Fruit fly (Drosophila melanogaster) whole organism, embryonic: ENCODE results near the gene CG16824.

Experiments
- Adf1 ChIP-seq: fragments of 200-800 bp; sonication (Bioruptor generic); IDR thresholded peaks from 2 replicates; pipeline ENCODE4 v1.3.6; 2022; ENCODE audit warnings: missing biosample characterization, missing genetic modification characterization
- Blimp-1 ChIP-seq: fragments of 200-800 bp; sonication (Bioruptor generic); optimal IDR thresholded peaks from 3 replicates; lab custom pipeline; 2018; ENCODE audit warnings: missing biosample characterization, missing genetic modification characterization, mild to moderate bottlenecking, moderate library complexity, missing genetic modification reagents
- Bteb2 ChIP-seq: fragments of 200-800 bp; sonication (Bioruptor generic); optimal IDR thresholded peaks from 2 replicates; lab custom pipeline; 2016; ENCODE audit warnings: missing biosample characterization, missing genetic modification characterization
- CG10543 ChIP-seq: fragments of 200-800 bp; sonication (Bioruptor generic); optimal IDR thresholded peaks from 3 replicates; lab custom pipeline; 2017; ENCODE audit warnings: missing biosample characterization, mild to moderate bottlenecking, missing genetic modification characterization, moderate library complexity
- CG10959 ChIP-seq: fragments of 200-800 bp; sonication (Bioruptor generic); IDR thresholded peaks from 2 replicates; pipeline ENCODE4 v1.3.6; 2022; ENCODE audit warnings: missing biosample characterization, missing genetic modification characterization
- CG10979 ChIP-seq: fragments of 200-800 bp; sonication (Bioruptor generic); optimal IDR thresholded peaks from 2 replicates; lab custom pipeline; 2018; ENCODE audit warnings: missing biosample characterization, mild to moderate bottlenecking, missing genetic modification characterization, moderate library complexity
- CG11247 ChIP-seq: fragments of 200-800 bp; sonication (Bioruptor generic); IDR thresholded peaks from 2 replicates; pipeline ENCODE4 v1.3.6; 2022; ENCODE audit warnings: missing biosample characterization, missing genetic modification characterization
- CG11504 ChIP-seq: fragments of 200-800 bp; sonication (Bioruptor generic); optimal IDR thresholded peaks from 3 replicates; lab custom pipeline; 2019; ENCODE audit warnings: missing biosample characterization, mild to moderate bottlenecking, missing genetic modification characterization, moderate library complexity
- CG11696 ChIP-seq: fragments of 200-800 bp; sonication (Bioruptor generic); IDR thresholded peaks from 2 replicates; pipeline ENCODE4 v1.3.6; 2022; ENCODE audit warnings: missing biosample characterization, missing genetic modification characterization
- CG1233 ChIP-seq: fragments of 200-800 bp; sonication (Bioruptor generic); optimal IDR thresholded peaks from 4 replicates; lab custom pipeline; 2018; ENCODE audit warnings: missing biosample characterization, mild to moderate bottlenecking, missing genetic modification characterization
- CG13894 ChIP-seq: fragments of 200-800 bp; sonication (Bioruptor generic); optimal IDR thresholded peaks from 3 replicates; lab custom pipeline; 2018; ENCODE audit warnings: missing biosample characterization, mild to moderate bottlenecking, missing genetic modification characterization, moderate library complexity
- CG15601 ChIP-seq: fragments of 200-800 bp; sonication (Bioruptor generic); optimal IDR thresholded peaks from 3 replicates; lab custom pipeline; 2019; ENCODE audit warnings: missing biosample characterization, mild to moderate bottlenecking, missing genetic modification characterization, moderate library complexity
- CG16813 ChIP-seq: fragments of 200-800 bp; sonication (Bioruptor generic); IDR thresholded peaks from 3 replicates; pipeline ENCODE4 v1.3.6; 2022; ENCODE audit warnings: missing biosample characterization, missing genetic modification characterization; ENCODE audit not compliant: partially characterized antibody
- CG2199 ChIP-seq: fragments of 200-800 bp; sonication (Bioruptor generic); IDR thresholded peaks from 3 replicates; pipeline ENCODE4 v1.3.6; 2022; ENCODE audit warnings: missing biosample characterization, missing genetic modification characterization
- CG32767 ChIP-seq: fragments of 200-800 bp; sonication (Bioruptor generic); IDR thresholded peaks from 2 replicates; pipeline ENCODE4 v1.3.6; 2022; ENCODE audit warnings: missing biosample characterization, missing genetic modification characterization
- CG3281 ChIP-seq: fragments of 200-800 bp; sonication (Bioruptor generic); optimal IDR thresholded peaks from 3 replicates; lab custom pipeline; 2017; ENCODE audit warnings: missing biosample characterization, mild to moderate bottlenecking, missing genetic modification characterization
- CG3995 ChIP-seq: fragments of 200-800 bp; sonication (Bioruptor generic); optimal IDR thresholded peaks from 3 replicates; lab custom pipeline; 2016; ENCODE audit warnings: missing biosample characterization, missing genetic modification characterization
- CG5180 ChIP-seq: fragments of 200-800 bp; sonication (Bioruptor generic); optimal IDR thresholded peaks from 3 replicates; lab custom pipeline; 2017; ENCODE audit warnings: missing biosample characterization, missing genetic modification characterization, mild to moderate bottlenecking, moderate library complexity, missing genetic modification reagents
- CG7786 ChIP-seq: fragments of 200-800 bp; sonication (Bioruptor generic); optimal IDR thresholded peaks from 2 replicates; lab custom pipeline; 2016; ENCODE audit warnings: missing biosample characterization, missing genetic modification characterization
- CG8924 ChIP-seq: fragments of 200-800 bp; optimal IDR thresholded peaks from 3 replicates; lab custom pipeline; 2019; ENCODE audit warnings: missing biosample characterization, mild to moderate bottlenecking, missing genetic modification characterization, moderate library complexity
- CTCF ChIP-seq: fragments of 200-800 bp; sonication (Bioruptor generic); optimal IDR thresholded peaks from 2 replicates; lab custom pipeline; 2017; ENCODE audit warnings: missing biosample characterization, mild to moderate bottlenecking, missing genetic modification characterization, moderate library complexity
- Deaf1 ChIP-seq: fragments of 200-800 bp; optimal IDR thresholded peaks from 3 replicates; lab custom pipeline; 2019; ENCODE audit warnings: missing biosample characterization, mild to moderate bottlenecking, missing genetic modification characterization, moderate library complexity
- Drgx ChIP-seq: fragments of 200-800 bp; sonication (Bioruptor generic); IDR thresholded peaks from 2 replicates; pipeline ENCODE4 v1.3.6; 2022; ENCODE audit warnings: missing biosample characterization, missing genetic modification characterization
- Ets65A ChIP-seq: fragments of 200-800 bp; sonication (Bioruptor generic); peaks from one replicate; lab custom pipeline; 2016; ENCODE audit warnings: missing biosample characterization, missing genetic modification characterization
- Gug ChIP-seq: fragments of 200-800 bp; sonication (Bioruptor generic); IDR thresholded peaks from 4 replicates; pipeline ENCODE4 v1.3.6; 2022; ENCODE audit warnings: missing biosample characterization, missing genetic modification characterization
- H15 ChIP-seq: fragments of 200-800 bp; sonication (Bioruptor generic); IDR thresholded peaks from 3 replicates; pipeline ENCODE4 v1.3.6; 2022; ENCODE audit warnings: missing biosample characterization, missing genetic modification characterization
- HLH3B ChIP-seq: fragments of 200-800 bp; sonication (Bioruptor generic); IDR thresholded peaks from 2 replicates; pipeline ENCODE4 v1.3.6; 2022; ENCODE audit warnings: missing biosample characterization, missing genetic modification characterization
- HLH54F ChIP-seq: fragments of 200-800 bp; sonication (Bioruptor generic); optimal IDR thresholded peaks from 3 replicates; lab custom pipeline; 2016; ENCODE audit warnings: missing biosample characterization, missing genetic modification characterization
- Jarid2 ChIP-seq: fragments of 200-800 bp; sonication (Bioruptor generic); optimal IDR thresholded peaks from 3 replicates; lab custom pipeline; 2017; ENCODE audit warnings: mild to moderate bottlenecking, missing biosample characterization, missing genetic modification reagents, missing genetic modification characterization
- Med ChIP-seq: fragments of 200-800 bp; sonication (Bioruptor generic); peaks from one replicate; lab custom pipeline; 2016; ENCODE audit warnings: missing biosample characterization, missing genetic modification characterization, mild to moderate bottlenecking, inconsistent platforms, moderate library complexity
- NC2β ChIP-seq: fragments of 200-800 bp; sonication (Bioruptor generic); optimal IDR thresholded peaks from 2 replicates; lab custom pipeline; 2016; ENCODE audit warnings: missing biosample characterization, missing genetic modification characterization
- NFAT ChIP-seq: fragments of 200-800 bp; sonication (Bioruptor generic); IDR thresholded peaks from 2 replicates; pipeline ENCODE4 v1.3.6; 2022; ENCODE audit warnings: missing biosample characterization, missing genetic modification characterization
- Oli ChIP-seq: fragments of 200-800 bp; sonication (Bioruptor generic); optimal IDR thresholded peaks from 2 replicates; lab custom pipeline; 2018; ENCODE audit warnings: missing biosample characterization, mild to moderate bottlenecking, missing genetic modification characterization, moderate library complexity
- Six4 ChIP-seq: fragments of 200-800 bp; sonication (Bioruptor generic); optimal IDR thresholded peaks from 2 replicates; lab custom pipeline; 2016; ENCODE audit warnings: missing biosample characterization, missing genetic modification characterization
- Xrp1 ChIP-seq: fragments of 200-800 bp; sonication (Bioruptor generic); IDR thresholded peaks from 2 replicates; pipeline ENCODE4 v1.3.6; 2022; ENCODE audit warnings: missing biosample characterization, missing genetic modification characterization
- chif ChIP-seq, 2 experiments: fragments of 200-800 bp; sonication (Bioruptor generic); optimal IDR thresholded peaks; 3 replicates each; lab custom pipeline; 2016; ENCODE audit warnings: missing biosample characterization in 2 of 2, missing genetic modification characterization in 2 of 2
- exex ChIP-seq: fragments of 200-800 bp; sonication (Bioruptor generic); optimal IDR thresholded peaks from 4 replicates; lab custom pipeline; 2018; ENCODE audit warnings: missing biosample characterization, mild to moderate bottlenecking, missing genetic modification characterization, moderate library complexity
- fd96Cb ChIP-seq: fragments of 200-800 bp; sonication (Bioruptor generic); optimal IDR thresholded peaks from 2 replicates; lab custom pipeline; 2018; ENCODE audit warnings: missing biosample characterization, mild to moderate bottlenecking, missing genetic modification characterization, moderate library complexity
- grau ChIP-seq: fragments of 200-800 bp; optimal IDR thresholded peaks from 3 replicates; lab custom pipeline; 2019; ENCODE audit warnings: missing biosample characterization, mild to moderate bottlenecking, missing genetic modification characterization, moderate library complexity
- hb ChIP-seq: fragments of 200-800 bp; sonication (Bioruptor generic); IDR thresholded peaks from 3 replicates; pipeline ENCODE4 v1.3.6; 2022; ENCODE audit warnings: missing biosample characterization, missing genetic modification characterization; ENCODE audit not compliant: partially characterized antibody
- hth ChIP-seq: fragments of >200 bp; optimal IDR thresholded peaks from 2 replicates; lab custom pipeline; 2017; ENCODE audit warnings: inconsistent platforms
- jumu ChIP-seq: fragments of 200-800 bp; sonication (Bioruptor generic); optimal IDR thresholded peaks from 3 replicates; lab custom pipeline; 2016; ENCODE audit warnings: missing biosample characterization, missing genetic modification characterization
- kay ChIP-seq: fragments of 200-800 bp; sonication (Bioruptor generic); optimal IDR thresholded peaks from 2 replicates; lab custom pipeline; 2016; ENCODE audit warnings: missing biosample characterization, missing genetic modification characterization
- lmd ChIP-seq: fragments of 200-800 bp; sonication (Bioruptor generic); IDR thresholded peaks from 2 replicates; pipeline ENCODE4 v1.3.6; 2022; ENCODE audit warnings: missing biosample characterization, missing genetic modification characterization
- nmo ChIP-seq: fragments of 200-800 bp; sonication (Bioruptor generic); optimal IDR thresholded peaks from 2 replicates; lab custom pipeline; 2018; ENCODE audit warnings: missing biosample characterization, mild to moderate bottlenecking, missing genetic modification characterization, moderate library complexity
- nom ChIP-seq: fragments of 200-800 bp; sonication (Bioruptor generic); optimal IDR thresholded peaks from 2 replicates; lab custom pipeline; 2017; ENCODE audit warnings: missing biosample characterization, missing genetic modification characterization, mild to moderate bottlenecking, moderate library complexity, missing genetic modification reagents
- pho ChIP-seq: fragments of 200-800 bp; sonication (Bioruptor generic); optimal IDR thresholded peaks from 2 replicates; lab custom pipeline; 2016; ENCODE audit warnings: missing biosample characterization, missing genetic modification characterization
- row ChIP-seq: fragments of 200-800 bp; sonication (Bioruptor generic); IDR thresholded peaks from 3 replicates; pipeline ENCODE4 v1.3.6; 2022; ENCODE audit warnings: missing biosample characterization, missing genetic modification characterization
- scrt ChIP-seq: fragments of 200-800 bp; sonication (Bioruptor generic); optimal IDR thresholded peaks from 2 replicates; lab custom pipeline; 2018; ENCODE audit warnings: missing biosample characterization, mild to moderate bottlenecking, missing genetic modification characterization, moderate library complexity
- stc ChIP-seq: fragments of 200-800 bp; sonication (Bioruptor generic); IDR thresholded peaks from 2 replicates; pipeline ENCODE4 v1.3.6; 2022; ENCODE audit warnings: missing biosample characterization, missing genetic modification characterization
- tup ChIP-seq: fragments of 200-800 bp; sonication (Bioruptor generic); optimal IDR thresholded peaks from 2 replicates; lab custom pipeline; 2016; ENCODE audit warnings: missing biosample characterization, mild to moderate bottlenecking, missing genetic modification characterization, moderate library complexity

The CG16824 gene

DNA sequence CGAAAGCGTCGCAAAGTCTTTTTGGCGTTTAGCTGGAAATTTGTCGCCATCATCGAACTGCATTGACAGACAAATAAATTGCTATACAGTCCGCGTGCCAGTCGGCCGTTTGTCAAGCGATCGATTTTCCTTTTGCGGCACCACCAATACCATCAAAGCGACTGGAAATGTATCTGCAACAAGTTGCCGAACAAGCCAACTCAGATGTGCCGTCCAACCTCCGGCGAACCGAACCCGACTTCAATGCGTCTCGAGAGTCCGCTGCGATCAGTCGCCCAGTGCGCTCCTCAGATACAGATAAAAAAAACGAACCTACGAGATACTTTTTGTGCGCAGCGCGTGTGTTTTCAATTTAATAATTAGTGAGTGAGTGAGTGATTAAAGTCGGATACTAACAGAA, 26.2 kb upstream of the CG16824 start (continued):
- TF ChIP-seq CG11696 (no peak), exex (tag; lab: Kevin White, UChicago) (no peak), tup (GFP tag; lab: Kevin White, UChicago) (no peak), chif (GFP tag; optimal IDR thresholded peaks at IDR 0.05; lab: Kevin White, UChicago) (no peak), jumu (GFP tag; lab: Kevin White, UChicago) (no peak), hth (lab: Kevin White, UChicago) (no peak), CG11504 (tag; lab: Kevin White, UChicago) (peak; percentile 96), CG32767 (GFP tag; lab: Robert Waterston, UW) (no peak), Ets65A (GFP tag; lab: Kevin White, UChicago) (peak; percentile 83), Gug (GFP tag; lab: Robert Waterston, UW) (no peak), CG1233 (GFP tag; lab: Kevin White, UChicago) (no peak), NFAT (no peak), stc (GFP tag; lab: Robert Waterston, UW) (no peak), CG13894 (tag; lab: Kevin White, UChicago) (no peak), CG7786 (GFP tag; lab: Kevin White, UChicago) (no peak), CG3995 (GFP tag; lab: Kevin White, UChicago) (no peak), kay (GFP tag; lab: Kevin White, UChicago) (no peak), row (GFP tag; lab: Robert Waterston, UW) (0 out of 3 replicates have a peak, but pooled peaks have one; percentile 21), fd96Cb (tag; lab: Kevin White, UChicago) (no peak), Oli (tag; lab: Kevin White, UChicago) (no peak), CG3281 (GFP tag; lab: Kevin White, UChicago) (no peak), Bteb2 (GFP tag; lab: Kevin White, UChicago) (no peak), H15 (GFP tag; lab: Robert Waterston, UW) (no peak), CG8924 (tag; lab: Kevin White, UChicago) (no peak), CTCF (GFP tag; lab: Kevin White, UChicago) (no peak), scrt (GFP tag; lab: Kevin White, UChicago) (no peak), NC2β (GFP tag; lab: Kevin White, UChicago) (no peak), CG10543 (GFP tag; lab: Kevin White, UChicago) (no peak), Jarid2 (GFP tag; lab: Kevin White, UChicago) (peak; percentile 13), Deaf1 (tag; lab: Kevin White, UChicago) (no peak), grau (no peak), HLH54F (GFP tag; lab: Kevin White, UChicago) (no peak), Drgx (GFP tag; lab: Robert Waterston, UW) (peak; percentile 43; the same call in 1 of the 2 replicates), CG15601 (tag; lab: Kevin White, UChicago) (peak; percentile 5), CG10959 (GFP tag; lab: Robert Waterston, UW) (no peak), hb (GFP tag; lab: Robert Waterston, UW) (no peak), Six4 (GFP tag; lab: Kevin White, UChicago) (no peak), pho (no peak), CG11247 (GFP tag; lab: Robert Waterston, UW) (no peak), CG5180 (GFP tag; lab: Kevin White, UChicago) (peak; percentile 87), Med (GFP tag; lab: Kevin White, UChicago) (peak; percentile 22)

dm6 chr2L:13268040-13268652, 24.7 kb upstream of the CG16824 start:
- TF ChIP-seq nmo (GFP tag; lab: Kevin White, UChicago) (peak; percentile 12), Blimp-1 (peak; percentile 5), lmd (GFP tag; lab: Robert Waterston, UW) (0 out of 2 replicates have a peak, but pooled peaks have one; percentile 15), CG11504 (tag; lab: Kevin White, UChicago) (peak; percentile 3), Xrp1 (GFP tag; lab: Robert Waterston, UW) (peak; percentile 31; the same call in 1 of the 2 replicates), nom (peak; percentile 41), Adf1 (GFP tag; lab: Robert Waterston, UW) (no peak), CG16813 (GFP tag; lab: Robert Waterston, UW) (no peak), CG2199 (0 out of 3 replicates have a peak, but pooled peaks have one; percentile 15), CG10979 (tag; lab: Kevin White, UChicago) (peak; percentile 10), HLH3B (GFP tag; lab: Robert Waterston, UW) (no peak)
- TF ChIP-seq, all 482 proteins: peak for 8
